Fruit fly (Drosophila melanogaster) whole organism, prepupa: ENCODE data around the gene knk.

Experiments used
- Blimp-1 ChIP-seq: fragments of 200-800 bp; sonication (Bioruptor generic); optimal IDR thresholded peaks from 3 replicates; lab custom pipeline; 2017; ENCODE audit warnings: missing biosample characterization, missing genetic modification characterization, mild to moderate bottlenecking, moderate library complexity, missing genetic modification reagents
- CG10631 ChIP-seq: fragments of 200-800 bp; sonication (Bioruptor generic); optimal IDR thresholded peaks from 2 replicates; lab custom pipeline; 2016; ENCODE audit warnings: missing biosample characterization, missing genetic modification characterization
- CG10669 ChIP-seq: fragments of 200-800 bp; sonication (Bioruptor generic); optimal IDR thresholded peaks from 3 replicates; lab custom pipeline; 2018; ENCODE audit warnings: missing biosample characterization, mild to moderate bottlenecking, missing genetic modification characterization, moderate library complexity
- CG11762 ChIP-seq: fragments of 200-800 bp; sonication (Bioruptor generic); optimal IDR thresholded peaks from 3 replicates; lab custom pipeline; 2016; ENCODE audit warnings: missing biosample characterization, missing genetic modification characterization; ENCODE audit not compliant: insufficient read depth
- CG11902 ChIP-seq: fragments of 200-800 bp; sonication (Bioruptor generic); optimal IDR thresholded peaks from 3 replicates; lab custom pipeline; 2016; ENCODE audit warnings: missing biosample characterization, missing genetic modification characterization
- CG15336 ChIP-seq: fragments of 200-800 bp; sonication (Bioruptor generic); IDR thresholded peaks from 2 replicates; pipeline ENCODE4 v1.3.6; 2022; ENCODE audit warnings: missing biosample characterization, missing genetic modification characterization
- CG1621 ChIP-seq: fragments of 200-800 bp; sonication (Bioruptor generic); optimal IDR thresholded peaks from 3 replicates; lab custom pipeline; 2018; ENCODE audit warnings: missing biosample characterization, mild to moderate bottlenecking, missing genetic modification characterization
- CG16779 ChIP-seq: fragments of 200-800 bp; sonication (Bioruptor generic); optimal IDR thresholded peaks from 3 replicates; lab custom pipeline; 2017; ENCODE audit warnings: missing biosample characterization, mild to moderate bottlenecking, missing genetic modification characterization
- CG3032 ChIP-seq: fragments of 200-800 bp; optimal IDR thresholded peaks from 2 replicates; lab custom pipeline; 2019; ENCODE audit warnings: missing biosample characterization, mild to moderate bottlenecking, missing genetic modification characterization, moderate library complexity
- CG31627 ChIP-seq: fragments of 200-800 bp; sonication (Bioruptor generic); optimal IDR thresholded peaks from 3 replicates; lab custom pipeline; 2016; ENCODE audit warnings: missing biosample characterization, missing genetic modification characterization
- CG32006 ChIP-seq: fragments of 200-800 bp; sonication (Bioruptor generic); optimal IDR thresholded peaks from 3 replicates; lab custom pipeline; 2017; ENCODE audit warnings: missing biosample characterization, mild to moderate bottlenecking, missing genetic modification characterization
- CG34406 ChIP-seq: fragments of 200-800 bp; sonication (Bioruptor generic); optimal IDR thresholded peaks from 3 replicates; lab custom pipeline; 2016; ENCODE audit warnings: missing biosample characterization, missing genetic modification characterization
- CG3919 ChIP-seq: fragments of 200-800 bp; sonication (Bioruptor generic); optimal IDR thresholded peaks from 3 replicates; lab custom pipeline; 2016; ENCODE audit warnings: missing biosample characterization, missing genetic modification characterization
- CG4318 ChIP-seq: fragments of 200-800 bp; sonication (Bioruptor generic); optimal IDR thresholded peaks from 3 replicates; lab custom pipeline; 2017; ENCODE audit warnings: missing biosample characterization, mild to moderate bottlenecking, missing genetic modification characterization
- CG6163 ChIP-seq: fragments of 200-800 bp; sonication (Bioruptor generic); IDR thresholded peaks from 3 replicates; pipeline ENCODE4 v1.3.6; 2022; ENCODE audit warnings: missing biosample characterization, missing genetic modification characterization
- CG6276 ChIP-seq: fragments of 200-800 bp; sonication (Bioruptor generic); optimal IDR thresholded peaks from 2 replicates; lab custom pipeline; 2017; ENCODE audit warnings: missing biosample characterization, mild to moderate bottlenecking, missing genetic modification characterization
- CG6792 ChIP-seq: fragments of 200-800 bp; sonication (Bioruptor generic); optimal IDR thresholded peaks from 3 replicates; lab custom pipeline; 2016; ENCODE audit warnings: missing biosample characterization, missing genetic modification characterization
- CG7368 ChIP-seq: fragments of 200-800 bp; sonication (Bioruptor generic); optimal IDR thresholded peaks from 3 replicates; lab custom pipeline; 2016; ENCODE audit warnings: missing biosample characterization, missing genetic modification characterization
- CG8119 ChIP-seq: fragments of 200-800 bp; sonication (Bioruptor generic); IDR thresholded peaks from 3 replicates; pipeline ENCODE4 v1.3.6; 2022; ENCODE audit warnings: missing biosample characterization, missing genetic modification characterization
- CG8319 ChIP-seq: fragments of 200-800 bp; sonication (Bioruptor generic); optimal IDR thresholded peaks from 3 replicates; lab custom pipeline; 2016; ENCODE audit warnings: missing biosample characterization, missing genetic modification characterization
- CG9139 ChIP-seq: fragments of 200-800 bp; sonication (Bioruptor generic); optimal IDR thresholded peaks from 3 replicates; lab custom pipeline; 2017; ENCODE audit warnings: missing biosample characterization, mild to moderate bottlenecking, missing genetic modification characterization
- Eip75B ChIP-seq: fragments of 200-800 bp; sonication (Bioruptor generic); optimal IDR thresholded peaks from 3 replicates; lab custom pipeline; 2016; ENCODE audit warnings: missing biosample characterization, missing genetic modification characterization
- Eip78C ChIP-seq: fragments of 200-800 bp; sonication (Bioruptor generic); peaks from one replicate; lab custom pipeline; 2016; ENCODE audit warnings: missing biosample characterization, missing genetic modification characterization
- Eip93F ChIP-seq: fragments of 200-800 bp; sonication (Bioruptor generic); optimal IDR thresholded peaks from 2 replicates; lab custom pipeline; 2016; ENCODE audit warnings: missing biosample characterization, mild to moderate bottlenecking, missing genetic modification characterization
- Ets96B ChIP-seq: fragments of 200-800 bp; optimal IDR thresholded peaks from 2 replicates; lab custom pipeline; 2019; ENCODE audit warnings: missing biosample characterization, mild to moderate bottlenecking, missing genetic modification characterization, moderate library complexity
- Gug ChIP-seq: fragments of 200-800 bp; sonication (Bioruptor generic); IDR thresholded peaks from 2 replicates; pipeline ENCODE4 v1.3.6; 2022; ENCODE audit warnings: missing biosample characterization, missing genetic modification characterization
- Hr38 ChIP-seq: sonication (Bioruptor generic); optimal IDR thresholded peaks from 2 replicates; lab custom pipeline; 2016; ENCODE audit warnings: missing biosample characterization, missing genetic modification characterization
- Hr39 ChIP-seq: fragments of 200-800 bp; sonication (Bioruptor generic); optimal IDR thresholded peaks from 2 replicates; lab custom pipeline; 2016; ENCODE audit warnings: missing biosample characterization, missing genetic modification characterization
- Hr4 ChIP-seq: fragments of 200-800 bp; sonication (Bioruptor generic); optimal IDR thresholded peaks from 3 replicates; lab custom pipeline; 2016; ENCODE audit warnings: missing biosample characterization, missing genetic modification characterization
- Met ChIP-seq: fragments of 200-800 bp; sonication (Bioruptor generic); optimal IDR thresholded peaks from 3 replicates; lab custom pipeline; 2016; ENCODE audit warnings: missing biosample characterization, missing genetic modification characterization
- Smox ChIP-seq: fragments of 200-800 bp; sonication (Bioruptor generic); optimal IDR thresholded peaks from 3 replicates; lab custom pipeline; 2016; ENCODE audit warnings: missing biosample characterization, missing genetic modification characterization
- Sox102F ChIP-seq: fragments of 200-800 bp; sonication (Bioruptor generic); optimal IDR thresholded peaks from 2 replicates; lab custom pipeline; 2016; ENCODE audit warnings: missing biosample characterization, mild to moderate bottlenecking, missing genetic modification characterization
- Sox14 ChIP-seq: fragments of 200-800 bp; sonication (Bioruptor generic); optimal IDR thresholded peaks from 3 replicates; lab custom pipeline; 2016; ENCODE audit warnings: missing biosample characterization, missing genetic modification characterization
- Sox15 ChIP-seq: fragments of 200-800 bp; sonication (Bioruptor generic); optimal IDR thresholded peaks from 3 replicates; lab custom pipeline; 2016; ENCODE audit warnings: missing biosample characterization, missing genetic modification characterization
- achi ChIP-seq: fragments of 200-800 bp; sonication (Bioruptor generic); optimal IDR thresholded peaks from 3 replicates; lab custom pipeline; 2016; ENCODE audit warnings: missing biosample characterization, missing genetic modification characterization
- cyc ChIP-seq: fragments of 200-800 bp; sonication (Bioruptor generic); optimal IDR thresholded peaks from 3 replicates; lab custom pipeline; 2016; ENCODE audit warnings: missing biosample characterization, missing genetic modification characterization
- dac ChIP-seq: fragments of 200-800 bp; sonication (Bioruptor generic); optimal IDR thresholded peaks from 2 replicates; lab custom pipeline; 2017; ENCODE audit warnings: missing biosample characterization, mild to moderate bottlenecking, missing genetic modification characterization
- dsx ChIP-seq: fragments of 200-800 bp; optimal IDR thresholded peaks from 3 replicates; lab custom pipeline; 2019; ENCODE audit warnings: missing biosample characterization, mild to moderate bottlenecking, missing genetic modification characterization, moderate library complexity; ENCODE audit not compliant: poor library complexity, severe bottlenecking
- eg ChIP-seq: fragments of 200-800 bp; sonication (Bioruptor generic); IDR thresholded peaks from 3 replicates; pipeline ENCODE4 v1.3.6; 2022; ENCODE audit warnings: missing biosample characterization, missing genetic modification characterization
- fd85E ChIP-seq: fragments of 200-800 bp; sonication (Bioruptor generic); optimal IDR thresholded peaks from 3 replicates; lab custom pipeline; 2016; ENCODE audit warnings: missing biosample characterization, missing genetic modification characterization
- fkh ChIP-seq: fragments of 200-800 bp; sonication (Bioruptor generic); optimal IDR thresholded peaks from 3 replicates; lab custom pipeline; 2017; ENCODE audit warnings: missing biosample characterization, mild to moderate bottlenecking, missing genetic modification characterization, moderate library complexity
- lz ChIP-seq: fragments of 200-800 bp; sonication (Bioruptor generic); optimal IDR thresholded peaks from 3 replicates; lab custom pipeline; 2016; ENCODE audit warnings: missing biosample characterization, missing genetic modification characterization
- pdm3 ChIP-seq: fragments of 200-800 bp; sonication (Bioruptor generic); optimal IDR thresholded peaks from 3 replicates; lab custom pipeline; 2016; ENCODE audit warnings: missing biosample characterization, missing genetic modification characterization
- salr ChIP-seq, 2 experiments: fragments of 200-800 bp; sonication (Bioruptor generic); optimal IDR thresholded peaks; 3 replicates each; lab custom pipeline; 2016 to 2018; ENCODE audit warnings: missing biosample characterization in 2 of 2, missing genetic modification characterization in 2 of 2, mild to moderate bottlenecking in 1 of 2
- spab ChIP-seq: fragments of 200-800 bp; sonication (Bioruptor generic); optimal IDR thresholded peaks from 2 replicates; lab custom pipeline; 2017; ENCODE audit warnings: missing biosample characterization, mild to moderate bottlenecking, missing genetic modification characterization, missing genetic modification reagents
- ss ChIP-seq, 2 experiments: fragments of 200-800 bp; sonication (Bioruptor generic); optimal IDR thresholded peaks; 2 replicates in 1 of 2; 3 replicates in 1 of 2; lab custom pipeline; 2017 to 2018; ENCODE audit warnings: mild to moderate bottlenecking in 2 of 2, missing biosample characterization in 2 of 2, missing genetic modification characterization in 2 of 2, moderate library complexity in 1 of 2
- svp ChIP-seq: fragments of 200-800 bp; sonication (Bioruptor generic); peaks from one replicate; lab custom pipeline; 2016; ENCODE audit warnings: missing biosample characterization, missing genetic modification characterization
- topi ChIP-seq: fragments of 200-800 bp; sonication (Bioruptor generic); optimal IDR thresholded peaks from 3 replicates; lab custom pipeline; 2016; ENCODE audit warnings: missing biosample characterization, missing genetic modification characterization
- vri ChIP-seq: fragments of 200-800 bp; sonication (Bioruptor generic); optimal IDR thresholded peaks from 3 replicates; lab custom pipeline; 2016; ENCODE audit warnings: missing biosample characterization, mild to moderate bottlenecking, missing genetic modification characterization

knk gene

dm6 chr3R:10086222-10086621 is 39.2 kb downstream of the knk start:
- no peak for TF ChIP-seq CG10669 (GFP tag; lab: Kevin White, UChicago)
- no peak for TF ChIP-seq CG11762 (GFP tag; lab: Kevin White, UChicago)
- TF ChIP-seq vri (GFP tag; lab: Kevin White, UChicago), result peak; percentile 66
- peak in 1 of 2 experiments; percentile 18 for TF ChIP-seq ss (GFP tag; optimal IDR thresholded peaks at IDR 0.05; lab: Kevin White, UChicago)
- no peak for TF ChIP-seq CG9139 (GFP tag; lab: Kevin White, UChicago)

dm6 chr3R:10084914-10085313 is 40.5 kb downstream of the knk start:
- no peak for TF ChIP-seq CG4318 (GFP tag; lab: Kevin White, UChicago)
- TF ChIP-seq Sox15 (GFP tag; lab: Kevin White, UChicago), result peak; percentile 49
- peak; percentile 80 for TF ChIP-seq Eip78C (GFP tag; lab: Kevin White, UChicago)
- TF ChIP-seq eg (GFP tag; lab: Robert Waterston, UW), result peak; percentile 70
- peak; percentile 86 for TF ChIP-seq Smox (GFP tag; lab: Kevin White, UChicago)
- TF ChIP-seq CG11902 (GFP tag; lab: Kevin White, UChicago), result peak; percentile 43
- peak; percentile 86 for TF ChIP-seq svp
- TF ChIP-seq salr (GFP tag; optimal IDR thresholded peaks at IDR 0.05; lab: Kevin White, UChicago), result peak; percentile 22 to 26
- TF ChIP-seq CG6163 (GFP tag; lab: Robert Waterston, UW), result peak; percentile 81
- peak; percentile 34 for TF ChIP-seq CG7368 (GFP tag; lab: Kevin White, UChicago)
- TF ChIP-seq fkh (GFP tag; lab: Kevin White, UChicago), result peak; percentile 22
- peak; percentile 32 for TF ChIP-seq CG32006 (GFP tag; lab: Kevin White, UChicago)
- TF ChIP-seq Ets96B (tag; lab: Kevin White, UChicago), result peak; percentile 41
- no peak for TF ChIP-seq dsx (GFP tag; lab: Kevin White, UChicago)
- TF ChIP-seq Eip93F (GFP tag; lab: Kevin White, UChicago), result no peak
- peak; percentile 52 for TF ChIP-seq CG3032 (tag; lab: Kevin White, UChicago)
- peak; percentile 48 for TF ChIP-seq CG10669 (GFP tag; lab: Kevin White, UChicago)
- peak; percentile 82 for TF ChIP-seq topi (GFP tag; lab: Kevin White, UChicago)
- TF ChIP-seq Sox102F (GFP tag; lab: Kevin White, UChicago), result peak; percentile 81
- TF ChIP-seq CG16779 (tag; lab: Kevin White, UChicago), result no peak
- peak; percentile 85 for TF ChIP-seq cyc
- TF ChIP-seq fd85E (GFP tag; lab: Kevin White, UChicago), result no peak
- no peak for TF ChIP-seq ss (GFP tag; optimal IDR thresholded peaks at IDR 0.05; lab: Kevin White, UChicago)
- peak; percentile 88 for TF ChIP-seq lz
- peak; percentile 92 for TF ChIP-seq CG31627 (GFP tag; lab: Kevin White, UChicago)
- TF ChIP-seq Gug (GFP tag; lab: Robert Waterston, UW), result no peak
- TF ChIP-seq vri (GFP tag; lab: Kevin White, UChicago), result peak; percentile 92
- peak; percentile 11 for TF ChIP-seq Hr4 (GFP tag; lab: Kevin White, UChicago)
- TF ChIP-seq dac (GFP tag; lab: Kevin White, UChicago), result peak; percentile 6
- peak; percentile 91 for TF ChIP-seq Hr39
- TF ChIP-seq CG6276 (GFP tag; lab: Kevin White, UChicago), result no peak
- TF ChIP-seq Eip75B (GFP tag; lab: Kevin White, UChicago), result peak; percentile 50
- TF ChIP-seq Sox14, result peak; percentile 84
- no peak for TF ChIP-seq Hr38 (GFP tag; lab: Kevin White, UChicago)
- TF ChIP-seq CG11762 (GFP tag; lab: Kevin White, UChicago), result no peak
- peak; percentile 34 for TF ChIP-seq CG3919 (GFP tag; lab: Kevin White, UChicago)
- peak; percentile 67 for TF ChIP-seq pdm3 (GFP tag; lab: Kevin White, UChicago)
- TF ChIP-seq CG34406 (GFP tag; lab: Kevin White, UChicago), result peak; percentile 67
- peak; percentile 36 for TF ChIP-seq CG1621 (tag; lab: Kevin White, UChicago)
- TF ChIP-seq CG8319 (GFP tag; lab: Kevin White, UChicago), result peak; percentile 33
- TF ChIP-seq achi (GFP tag; lab: Kevin White, UChicago), result peak; percentile 56
- TF ChIP-seq CG10631, result peak; percentile 46
- TF ChIP-seq Met (GFP tag; lab: Kevin White, UChicago), result peak; percentile 88
- peak; percentile 53 for TF ChIP-seq CG15336
- peak; percentile 66 for TF ChIP-seq Blimp-1 (GFP tag; lab: Kevin White, UChicago)
- TF ChIP-seq spab, result peak; percentile 13
- TF ChIP-seq CG6792 (GFP tag; lab: Kevin White, UChicago), result peak; percentile 67
- no peak for TF ChIP-seq CG8119 (GFP tag; lab: Robert Waterston, UW)
